Fruit fly (Drosophila melanogaster) whole organism, wandering third instar larva: Measurements from ENCODE around the gene CG17751.
A peak's percentile ranks its signal among the peaks of the same experiment; 100 is the strongest.

ENCODE experiments used
- Abd-B ChIP-seq: fragments of >200 bp; optimal IDR thresholded peaks from 2 replicates; lab custom pipeline; 2017; ENCODE audit warnings: missing biosample characterization, missing genetic modification characterization
- CG32264 ChIP-seq: fragments of 200-800 bp; sonication (Bioruptor generic); optimal IDR thresholded peaks from 2 replicates; lab custom pipeline; 2016; ENCODE audit warnings: missing biosample characterization, missing genetic modification characterization
- Dfd ChIP-seq: fragments of >200 bp; optimal IDR thresholded peaks from 2 replicates; lab custom pipeline; 2017; ENCODE audit warnings: missing biosample characterization, missing genetic modification characterization
- Vsx2 ChIP-seq: fragments of 200-300, 225-300 bp; sonication (Bioruptor generic); optimal IDR thresholded peaks from 2 replicates; lab custom pipeline; 2018; ENCODE audit warnings: missing biosample characterization, missing genetic modification characterization; ENCODE audit not compliant: partially characterized antibody
- jim ChIP-seq: fragments of 175-275, 200-325 bp; sonication (Bioruptor generic); optimal IDR thresholded peaks from 2 replicates; lab custom pipeline; 2016; ENCODE audit warnings: missing biosample characterization, mild to moderate bottlenecking, missing genetic modification characterization
- psq ChIP-seq: fragments of 200-800 bp; sonication (Bioruptor generic); optimal IDR thresholded peaks from 3 replicates; lab custom pipeline; 2017; ENCODE audit warnings: missing biosample characterization, mild to moderate bottlenecking, missing genetic modification characterization, moderate library complexity
- sage ChIP-seq: fragments of 200-800 bp; sonication (Bioruptor generic); optimal IDR thresholded peaks from 2 replicates; lab custom pipeline; 2016; ENCODE audit warnings: missing biosample characterization, mild to moderate bottlenecking, missing genetic modification characterization
- tai ChIP-seq: sonication (Bioruptor generic); optimal IDR thresholded peaks from 2 replicates; lab custom pipeline; 2016; ENCODE audit warnings: missing biosample characterization, missing genetic modification characterization
- usp ChIP-seq: fragments of >200 bp; optimal IDR thresholded peaks from 2 replicates; lab custom pipeline; 2017; ENCODE audit warnings: missing biosample characterization, missing genetic modification characterization

DNA sequence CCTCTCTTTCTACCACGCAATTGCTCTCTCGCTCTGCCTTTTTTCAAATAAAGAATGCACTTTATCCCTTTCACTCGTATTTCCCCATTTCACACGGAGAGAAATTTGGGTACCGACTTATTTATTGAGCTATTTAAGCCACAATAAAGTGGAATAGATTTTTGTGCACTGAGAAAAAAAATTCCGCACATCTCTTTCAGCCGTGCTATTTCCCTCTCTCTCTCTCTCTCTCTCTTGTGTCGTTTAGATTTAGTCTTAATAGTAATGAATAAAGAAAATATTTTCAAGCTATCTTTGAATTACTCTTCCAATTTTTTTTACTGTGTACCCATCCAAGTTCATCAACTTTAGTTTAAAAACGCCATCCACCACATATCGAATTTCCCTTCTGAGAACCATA, 16.6 kb downstream of the CG17751 start:
- TF ChIP-seq psq (GFP tag; lab: Kevin White, UChicago) (peak; percentile 14), jim (GFP tag; lab: Kevin White, UChicago) (no peak), Abd-B (GFP tag; lab: Kevin White, UChicago) (no peak), sage (GFP tag; lab: Kevin White, UChicago) (peak; percentile 40), Vsx2 (GFP tag; lab: Kevin White, UChicago) (no peak), Dfd (no peak), usp (no peak), tai (no peak), CG32264 (GFP tag; lab: Kevin White, UChicago) (peak; percentile 4)
